Fruit fly (Drosophila melanogaster): Measurements from ENCODE around the gene CG9168.

- TF ChIP-seq pan (optimal IDR thresholded peaks at IDR 0.05), result no peak
- TF ChIP-seq usp (GFP tag; optimal IDR thresholded peaks at IDR 0.05), result no peak
- no peak for TF ChIP-seq psq (optimal IDR thresholded peaks at IDR 0.05)
- TF ChIP-seq EcR (GFP tag; optimal IDR thresholded peaks at IDR 0.05), result no peak
- no peak for TF ChIP-seq CG8478 (optimal IDR thresholded peaks at IDR 0.05)
- TF ChIP-seq Dll (optimal IDR thresholded peaks at IDR 0.05), result no peak
These were observed 26.9 kb downstream of the CG9168 start, which contains the start of gene SA2 for dm6 chr3L:1437772-1438171.

All from whole organism.